Worm (Caenorhabditis elegans): ENCODE data around the gene C07B5.4.

C07B5.4 gene

DNA sequence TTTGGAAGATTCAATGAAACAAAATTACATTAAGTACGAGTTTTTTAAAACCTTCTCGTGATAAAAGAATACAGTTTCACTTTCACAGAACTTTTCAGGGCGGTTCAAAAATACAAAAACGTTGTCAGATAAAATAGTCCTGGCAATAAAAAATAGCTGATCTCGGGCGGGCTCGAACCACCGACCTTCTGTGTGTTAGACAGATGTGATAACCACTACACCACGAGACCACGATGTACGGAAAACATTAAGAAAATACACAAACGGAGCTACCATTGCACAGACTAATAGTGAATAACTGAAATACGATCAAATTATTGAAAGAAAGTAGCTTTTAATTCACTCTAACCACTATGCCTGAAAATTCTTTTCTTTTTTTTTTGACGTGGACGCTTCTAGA is 31.5 kb downstream of the C07B5.4 start (continued):
- peak; percentile 44 for TF ChIP-seq ztf-26 (tag; optimal IDR thresholded peaks at IDR 0.05)
- peak; percentile 88 for TF ChIP-seq tbp1 (GFP tag; optimal IDR thresholded peaks at IDR 0.05)
- TF ChIP-seq Y56A3A.18 (GFP tag; IDR thresholded peaks at IDR 0.05): peak; percentile 63; the same call in 1 of the 2 replicates
- no peak for TF ChIP-seq nhr-120 (GFP tag; IDR thresholded peaks at IDR 0.05)
- no peak for TF ChIP-seq mxl-1 (tag; optimal IDR thresholded peaks at IDR 0.05)
- TF ChIP-seq snpc-3.4 (tag; optimal IDR thresholded peaks at IDR 0.05): no peak
- TF ChIP-seq ZK185.1 (tag; optimal IDR thresholded peaks at IDR 0.05; ENCODE audit: poor library complexity, severe bottlenecking): no peak
- no peak for TF ChIP-seq sdz-38 (tag; optimal IDR thresholded peaks at IDR 0.05)
- TF ChIP-seq him-1 (tag; optimal IDR thresholded peaks at IDR 0.05): peak; percentile 73
- no peak for TF ChIP-seq lsl-1 (GFP tag; optimal IDR thresholded peaks at IDR 0.05)
- TF ChIP-seq repo-1 (tag; optimal IDR thresholded peaks at IDR 0.05): peak; percentile 42
- no peak for TF ChIP-seq sea-2 (GFP tag; IDR thresholded peaks at IDR 0.05)
- no peak for TF ChIP-seq egrh-3 (GFP tag; IDR thresholded peaks at IDR 0.05)
- TF ChIP-seq F39B2.1 (GFP tag; IDR thresholded peaks at IDR 0.05): no peak
- no peak for TF ChIP-seq F57A8.1 (GFP tag; optimal IDR thresholded peaks at IDR 0.05)
- TF ChIP-seq T07F8.4 (tag; optimal IDR thresholded peaks at IDR 0.05): no peak
- TF ChIP-seq nfya-2 (GFP tag; IDR thresholded peaks at IDR 0.05): no peak
- no peak for TF ChIP-seq aptf-2 (GFP tag; conservative IDR thresholded peaks at IDR 0.05)
- TF ChIP-seq hsf-1 (GFP tag; IDR thresholded peaks at IDR 0.05): 0 out of 2 replicates have a peak, but pooled peaks have one; percentile 35
- peak; percentile 9 for TF ChIP-seq lin-40 (tag; optimal IDR thresholded peaks at IDR 0.05)
- no peak for TF ChIP-seq F57C9.4 (tag; optimal IDR thresholded peaks at IDR 0.05)
- TF ChIP-seq ceh-27 (GFP tag; optimal IDR thresholded peaks at IDR 0.05): no peak
- no peak for TF ChIP-seq Y79H2A.3 (GFP tag; conservative IDR thresholded peaks at IDR 0.05)
- peak; percentile 20; the same call in 1 of the 2 replicates for TF ChIP-seq Y67H2A.10 (GFP tag; conservative IDR thresholded peaks at IDR 0.05)
- 0 out of 2 replicates have a peak, but pooled peaks have one; percentile 58 for TF ChIP-seq aptf-3 (GFP tag; IDR thresholded peaks at IDR 0.05)
- TF ChIP-seq athp-1 (tag; optimal IDR thresholded peaks at IDR 0.05): no peak
- TF ChIP-seq nhr-80 (tag; optimal IDR thresholded peaks at IDR 0.05): peak; percentile 34
- TF ChIP-seq lag-1 (GFP tag; IDR thresholded peaks at IDR 0.05): no peak
- TF ChIP-seq snpc-1.1 (tag; optimal IDR thresholded peaks at IDR 0.05; ENCODE audit: insufficient read depth): peak; percentile 36
- no peak; the same call in 1 of the 2 replicates for TF ChIP-seq C06A6.2 (GFP tag; conservative IDR thresholded peaks at IDR 0.05)
- peak; percentile 79 for TF ChIP-seq pbrm-1 (GFP tag; IDR thresholded peaks at IDR 0.05)
- no peak for TF ChIP-seq rec-8 (tag; optimal IDR thresholded peaks at IDR 0.05)
- no peak for TF ChIP-seq bed-2 (GFP tag; IDR thresholded peaks at IDR 0.05)
- no peak for TF ChIP-seq K11D2.4 (GFP tag; IDR thresholded peaks at IDR 0.05)
- peak; percentile 25 for TF ChIP-seq somi-1 (GFP tag; optimal IDR thresholded peaks at IDR 0.05)
- TF ChIP-seq dpl-1 (GFP tag; optimal IDR thresholded peaks at IDR 0.05): no peak
- TF ChIP-seq madf-6 (GFP tag; IDR thresholded peaks at IDR 0.05): no peak
- no peak for TF ChIP-seq attf-3 (GFP tag; conservative IDR thresholded peaks at IDR 0.05)
- no peak for TF ChIP-seq let-526 (GFP tag; IDR thresholded peaks at IDR 0.05)
- no peak for TF ChIP-seq ets-4 (GFP tag; optimal IDR thresholded peaks at IDR 0.05)
- no peak for TF ChIP-seq lir-1 (GFP tag; conservative IDR thresholded peaks at IDR 0.05)
- peak; percentile 63 for TF ChIP-seq die-1 (tag; optimal IDR thresholded peaks at IDR 0.05)
- TF ChIP-seq B0019.2 (GFP tag; conservative IDR thresholded peaks at IDR 0.05): no peak
- TF ChIP-seq C17E4.6 (GFP tag; IDR thresholded peaks at IDR 0.05): no peak
- TF ChIP-seq snpc-4 (GFP tag; optimal IDR thresholded peaks at IDR 0.05): peak; percentile 60
- TF ChIP-seq snpc-4 (tag; optimal IDR thresholded peaks at IDR 0.05): peak in 1 of 4 experiments; percentile 67
- TF ChIP-seq zim-3 (tag; optimal IDR thresholded peaks at IDR 0.05): peak; percentile 79
- no peak for TF ChIP-seq ceh-40 (GFP tag; IDR thresholded peaks at IDR 0.05)
- TF ChIP-seq snpc-1.3 (tag; optimal IDR thresholded peaks at IDR 0.05; ENCODE audit: insufficient read depth): peak; percentile 39

All from whole organism, young adult.